Fruit fly (Drosophila melanogaster) whole organism, prepupa: Measurements from ENCODE around the gene CG13847.
A peak's percentile ranks its signal among the peaks of the same experiment; 100 is the strongest.

ENCODE experiments used
- Blimp-1 ChIP-seq: fragments of 200-800 bp; sonication (Bioruptor generic); optimal IDR thresholded peaks from 3 replicates; lab custom pipeline; 2017; ENCODE audit warnings: missing biosample characterization, missing genetic modification characterization, mild to moderate bottlenecking, moderate library complexity, missing genetic modification reagents
- CG10631 ChIP-seq: fragments of 200-800 bp; sonication (Bioruptor generic); optimal IDR thresholded peaks from 2 replicates; lab custom pipeline; 2016; ENCODE audit warnings: missing biosample characterization, missing genetic modification characterization
- CG10669 ChIP-seq: fragments of 200-800 bp; sonication (Bioruptor generic); optimal IDR thresholded peaks from 3 replicates; lab custom pipeline; 2018; ENCODE audit warnings: missing biosample characterization, mild to moderate bottlenecking, missing genetic modification characterization, moderate library complexity
- CG11294 ChIP-seq: fragments of 200-800 bp; sonication (Bioruptor generic); IDR thresholded peaks from 2 replicates; pipeline ENCODE4 v1.3.6; 2022; ENCODE audit warnings: missing biosample characterization, missing genetic modification characterization
- CG11902 ChIP-seq: fragments of 200-800 bp; sonication (Bioruptor generic); optimal IDR thresholded peaks from 3 replicates; lab custom pipeline; 2016; ENCODE audit warnings: missing biosample characterization, missing genetic modification characterization
- CG1621 ChIP-seq: fragments of 200-800 bp; sonication (Bioruptor generic); optimal IDR thresholded peaks from 3 replicates; lab custom pipeline; 2018; ENCODE audit warnings: missing biosample characterization, mild to moderate bottlenecking, missing genetic modification characterization
- CG3032 ChIP-seq: fragments of 200-800 bp; optimal IDR thresholded peaks from 2 replicates; lab custom pipeline; 2019; ENCODE audit warnings: missing biosample characterization, mild to moderate bottlenecking, missing genetic modification characterization, moderate library complexity
- CG32006 ChIP-seq: fragments of 200-800 bp; sonication (Bioruptor generic); optimal IDR thresholded peaks from 3 replicates; lab custom pipeline; 2017; ENCODE audit warnings: missing biosample characterization, mild to moderate bottlenecking, missing genetic modification characterization
- CG4318 ChIP-seq: fragments of 200-800 bp; sonication (Bioruptor generic); optimal IDR thresholded peaks from 3 replicates; lab custom pipeline; 2017; ENCODE audit warnings: missing biosample characterization, mild to moderate bottlenecking, missing genetic modification characterization
- CG6163 ChIP-seq: fragments of 200-800 bp; sonication (Bioruptor generic); IDR thresholded peaks from 3 replicates; pipeline ENCODE4 v1.3.6; 2022; ENCODE audit warnings: missing biosample characterization, missing genetic modification characterization
- CG6792 ChIP-seq: fragments of 200-800 bp; sonication (Bioruptor generic); optimal IDR thresholded peaks from 3 replicates; lab custom pipeline; 2016; ENCODE audit warnings: missing biosample characterization, missing genetic modification characterization
- CG6808 ChIP-seq: fragments of 200-800 bp; sonication (Bioruptor generic); optimal IDR thresholded peaks from 3 replicates; lab custom pipeline; 2017; ENCODE audit warnings: missing biosample characterization, missing genetic modification characterization, mild to moderate bottlenecking, moderate library complexity, missing genetic modification reagents
- CG6854 ChIP-seq: fragments of 200-800 bp; sonication (Bioruptor generic); optimal IDR thresholded peaks from 2 replicates; lab custom pipeline; 2017; ENCODE audit warnings: missing biosample characterization, mild to moderate bottlenecking, missing genetic modification characterization
- CG8119 ChIP-seq: fragments of 200-800 bp; sonication (Bioruptor generic); IDR thresholded peaks from 3 replicates; pipeline ENCODE4 v1.3.6; 2022; ENCODE audit warnings: missing biosample characterization, missing genetic modification characterization
- CG8319 ChIP-seq: fragments of 200-800 bp; sonication (Bioruptor generic); optimal IDR thresholded peaks from 3 replicates; lab custom pipeline; 2016; ENCODE audit warnings: missing biosample characterization, missing genetic modification characterization
- CG8632 ChIP-seq: fragments of 200-800 bp; sonication (Bioruptor generic); optimal IDR thresholded peaks from 3 replicates; lab custom pipeline; 2016; ENCODE audit warnings: missing biosample characterization, missing genetic modification characterization
- CG9139 ChIP-seq: fragments of 200-800 bp; sonication (Bioruptor generic); optimal IDR thresholded peaks from 3 replicates; lab custom pipeline; 2017; ENCODE audit warnings: missing biosample characterization, mild to moderate bottlenecking, missing genetic modification characterization
- Eip75B ChIP-seq: fragments of 200-800 bp; sonication (Bioruptor generic); optimal IDR thresholded peaks from 3 replicates; lab custom pipeline; 2016; ENCODE audit warnings: missing biosample characterization, missing genetic modification characterization
- Eip78C ChIP-seq: fragments of 200-800 bp; sonication (Bioruptor generic); peaks from one replicate; lab custom pipeline; 2016; ENCODE audit warnings: missing biosample characterization, missing genetic modification characterization
- Eip93F ChIP-seq: fragments of 200-800 bp; sonication (Bioruptor generic); optimal IDR thresholded peaks from 2 replicates; lab custom pipeline; 2016; ENCODE audit warnings: missing biosample characterization, mild to moderate bottlenecking, missing genetic modification characterization
- Ets21C ChIP-seq: fragments of 200-800 bp; sonication (Bioruptor generic); optimal IDR thresholded peaks from 3 replicates; lab custom pipeline; 2016; ENCODE audit warnings: missing biosample characterization, missing genetic modification characterization
- Ets96B ChIP-seq: fragments of 200-800 bp; optimal IDR thresholded peaks from 2 replicates; lab custom pipeline; 2019; ENCODE audit warnings: missing biosample characterization, mild to moderate bottlenecking, missing genetic modification characterization, moderate library complexity
- Gug ChIP-seq: fragments of 200-800 bp; sonication (Bioruptor generic); IDR thresholded peaks from 2 replicates; pipeline ENCODE4 v1.3.6; 2022; ENCODE audit warnings: missing biosample characterization, missing genetic modification characterization
- Hr38 ChIP-seq: sonication (Bioruptor generic); optimal IDR thresholded peaks from 2 replicates; lab custom pipeline; 2016; ENCODE audit warnings: missing biosample characterization, missing genetic modification characterization
- Hr39 ChIP-seq: fragments of 200-800 bp; sonication (Bioruptor generic); optimal IDR thresholded peaks from 2 replicates; lab custom pipeline; 2016; ENCODE audit warnings: missing biosample characterization, missing genetic modification characterization
- Hr4 ChIP-seq: fragments of 200-800 bp; sonication (Bioruptor generic); optimal IDR thresholded peaks from 3 replicates; lab custom pipeline; 2016; ENCODE audit warnings: missing biosample characterization, missing genetic modification characterization
- Lpt ChIP-seq: fragments of 200-800 bp; sonication (Bioruptor generic); optimal IDR thresholded peaks from 3 replicates; lab custom pipeline; 2016; ENCODE audit warnings: missing biosample characterization, missing genetic modification characterization
- Met ChIP-seq: fragments of 200-800 bp; sonication (Bioruptor generic); optimal IDR thresholded peaks from 3 replicates; lab custom pipeline; 2016; ENCODE audit warnings: missing biosample characterization, missing genetic modification characterization
- OdsH ChIP-seq: fragments of 200-800 bp; sonication (Bioruptor generic); optimal IDR thresholded peaks from 3 replicates; lab custom pipeline; 2016; ENCODE audit warnings: missing biosample characterization, missing genetic modification characterization
- Smox ChIP-seq: fragments of 200-800 bp; sonication (Bioruptor generic); optimal IDR thresholded peaks from 3 replicates; lab custom pipeline; 2016; ENCODE audit warnings: missing biosample characterization, missing genetic modification characterization
- Sox102F ChIP-seq: fragments of 200-800 bp; sonication (Bioruptor generic); optimal IDR thresholded peaks from 2 replicates; lab custom pipeline; 2016; ENCODE audit warnings: missing biosample characterization, mild to moderate bottlenecking, missing genetic modification characterization
- Sox14 ChIP-seq: fragments of 200-800 bp; sonication (Bioruptor generic); optimal IDR thresholded peaks from 3 replicates; lab custom pipeline; 2016; ENCODE audit warnings: missing biosample characterization, missing genetic modification characterization
- Sox15 ChIP-seq: fragments of 200-800 bp; sonication (Bioruptor generic); optimal IDR thresholded peaks from 3 replicates; lab custom pipeline; 2016; ENCODE audit warnings: missing biosample characterization, missing genetic modification characterization
- achi ChIP-seq: fragments of 200-800 bp; sonication (Bioruptor generic); optimal IDR thresholded peaks from 3 replicates; lab custom pipeline; 2016; ENCODE audit warnings: missing biosample characterization, missing genetic modification characterization
- cyc ChIP-seq: fragments of 200-800 bp; sonication (Bioruptor generic); optimal IDR thresholded peaks from 3 replicates; lab custom pipeline; 2016; ENCODE audit warnings: missing biosample characterization, missing genetic modification characterization
- eg ChIP-seq: fragments of 200-800 bp; sonication (Bioruptor generic); IDR thresholded peaks from 3 replicates; pipeline ENCODE4 v1.3.6; 2022; ENCODE audit warnings: missing biosample characterization, missing genetic modification characterization
- esn ChIP-seq: fragments of 200-800 bp; sonication (Bioruptor generic); optimal IDR thresholded peaks from 2 replicates; lab custom pipeline; 2016; ENCODE audit warnings: missing biosample characterization, mild to moderate bottlenecking, missing genetic modification characterization, moderate library complexity
- fd85E ChIP-seq: fragments of 200-800 bp; sonication (Bioruptor generic); optimal IDR thresholded peaks from 3 replicates; lab custom pipeline; 2016; ENCODE audit warnings: missing biosample characterization, missing genetic modification characterization
- fkh ChIP-seq: fragments of 200-800 bp; sonication (Bioruptor generic); optimal IDR thresholded peaks from 3 replicates; lab custom pipeline; 2017; ENCODE audit warnings: missing biosample characterization, mild to moderate bottlenecking, missing genetic modification characterization, moderate library complexity
- lz ChIP-seq: fragments of 200-800 bp; sonication (Bioruptor generic); optimal IDR thresholded peaks from 3 replicates; lab custom pipeline; 2016; ENCODE audit warnings: missing biosample characterization, missing genetic modification characterization
- net ChIP-seq: fragments of 200-800 bp; sonication (Bioruptor generic); optimal IDR thresholded peaks from 3 replicates; lab custom pipeline; 2016; ENCODE audit warnings: missing biosample characterization, missing genetic modification characterization
- ss ChIP-seq, 2 experiments: fragments of 200-800 bp; sonication (Bioruptor generic); optimal IDR thresholded peaks; 2 replicates in 1 of 2; 3 replicates in 1 of 2; lab custom pipeline; 2017 to 2018; ENCODE audit warnings: mild to moderate bottlenecking in 2 of 2, missing biosample characterization in 2 of 2, missing genetic modification characterization in 2 of 2, moderate library complexity in 1 of 2
- topi ChIP-seq: fragments of 200-800 bp; sonication (Bioruptor generic); optimal IDR thresholded peaks from 3 replicates; lab custom pipeline; 2016; ENCODE audit warnings: missing biosample characterization, missing genetic modification characterization

The CG13847 gene

DNA sequence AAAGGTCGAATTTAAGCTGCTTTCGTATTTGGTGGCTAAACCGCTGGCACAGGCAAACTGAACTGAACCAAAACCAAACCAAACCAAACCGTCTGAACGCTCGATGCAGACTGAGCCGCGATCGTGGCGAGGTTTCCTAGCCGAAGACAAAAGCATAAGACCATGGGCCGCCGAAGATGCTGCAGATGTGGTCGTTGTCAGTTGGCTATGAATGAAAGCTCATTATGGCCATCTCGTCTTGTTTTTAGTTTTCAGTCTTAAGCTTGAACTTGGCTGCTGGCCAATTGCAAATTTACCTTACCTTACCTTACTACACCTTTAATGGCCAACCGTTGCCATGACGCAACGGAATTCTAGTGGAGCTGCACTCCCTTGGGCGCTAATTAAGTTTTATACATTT, at the start of gene CG13847:
Gene CG13847, minus strand, starts transcription at position 101 of the 400 bp plus-strand sequence.
- TF ChIP-seq cyc (GFP tag; lab: Kevin White, UChicago), result no peak
- TF ChIP-seq Smox, result no peak
- no peak for TF ChIP-seq Blimp-1 (GFP tag; lab: Kevin White, UChicago)
- no peak for TF ChIP-seq CG6792
- no peak for TF ChIP-seq eg (GFP tag; lab: Robert Waterston, UW)
- TF ChIP-seq CG1621 (tag; lab: Kevin White, UChicago), result no peak
- no peak for TF ChIP-seq Eip75B (GFP tag; lab: Kevin White, UChicago)
- no peak for TF ChIP-seq Hr39 (GFP tag; lab: Kevin White, UChicago)
- no peak for TF ChIP-seq CG8632 (GFP tag; lab: Kevin White, UChicago)
- no peak for TF ChIP-seq lz
- TF ChIP-seq esn (GFP tag; lab: Kevin White, UChicago), result no peak
- no peak for TF ChIP-seq CG6854 (GFP tag; lab: Kevin White, UChicago)
- TF ChIP-seq Met (GFP tag; lab: Kevin White, UChicago), result no peak
- TF ChIP-seq CG11902 (GFP tag; lab: Kevin White, UChicago), result no peak

DNA sequence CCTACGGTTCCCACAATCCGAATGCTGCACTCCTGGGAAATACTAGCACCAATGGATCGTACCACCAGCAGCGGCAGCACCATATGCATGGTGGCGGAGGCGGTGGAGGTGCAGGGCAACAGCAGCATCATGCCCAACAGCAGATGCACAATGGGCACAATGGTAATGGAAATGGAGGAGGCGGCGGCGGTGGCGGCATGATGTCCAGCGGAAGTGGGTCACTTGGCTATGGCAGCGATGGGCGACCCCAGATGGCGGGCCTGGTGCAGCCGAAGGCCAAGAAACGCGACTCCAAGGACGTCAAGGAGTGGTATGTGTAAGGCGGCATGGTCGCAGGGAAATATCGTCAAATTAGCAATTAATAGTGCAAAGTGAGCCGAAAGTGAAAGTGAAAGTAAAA, 47.6 kb upstream of the CG13847 start:
- TF ChIP-seq CG6163 (GFP tag; lab: Robert Waterston, UW) (no peak), CG4318 (no peak), esn (GFP tag; lab: Kevin White, UChicago) (no peak), CG9139 (GFP tag; lab: Kevin White, UChicago) (no peak), CG10631 (GFP tag; lab: Kevin White, UChicago) (no peak), Sox102F (no peak), CG11294 (GFP tag; lab: Robert Waterston, UW) (no peak), Ets21C (no peak), net (GFP tag; lab: Kevin White, UChicago) (no peak), Gug (no peak), CG8119 (GFP tag; lab: Robert Waterston, UW) (no peak), topi (GFP tag; lab: Kevin White, UChicago) (no peak)
- TF ChIP-seq, all 60 proteins: peak for 0

DNA sequence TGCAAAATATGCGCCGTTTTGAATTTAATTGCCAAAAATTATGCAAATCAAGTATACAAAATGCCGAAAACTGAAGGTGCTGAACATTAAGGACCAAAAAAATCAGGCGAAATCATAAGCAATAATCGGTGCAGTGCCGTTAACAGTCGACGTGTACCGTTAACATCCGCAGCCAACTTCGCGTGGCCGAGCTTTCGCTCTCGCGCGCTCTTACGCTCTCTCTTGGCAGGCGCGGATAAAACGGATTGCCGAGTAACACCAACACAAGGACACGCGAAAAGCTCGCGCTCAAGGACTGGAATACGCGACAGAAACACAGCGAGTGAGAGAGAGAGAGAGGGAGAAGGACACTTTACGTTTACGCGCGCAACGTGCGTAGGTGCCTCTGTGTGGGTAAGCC, 34.1 kb upstream of the CG13847 start:
- TF ChIP-seq CG8319 (GFP tag; lab: Kevin White, UChicago) (no peak), Sox15 (no peak), ss (GFP tag; optimal IDR thresholded peaks at IDR 0.05; lab: Kevin White, UChicago) (no peak), Lpt (no peak), topi (GFP tag; lab: Kevin White, UChicago) (no peak), fkh (no peak), CG10669 (no peak), Eip93F (GFP tag; lab: Kevin White, UChicago) (no peak), Sox14 (GFP tag; lab: Kevin White, UChicago) (no peak), achi (GFP tag; lab: Kevin White, UChicago) (no peak), Hr4 (GFP tag; lab: Kevin White, UChicago) (no peak), CG8632 (GFP tag; lab: Kevin White, UChicago) (no peak)

DNA sequence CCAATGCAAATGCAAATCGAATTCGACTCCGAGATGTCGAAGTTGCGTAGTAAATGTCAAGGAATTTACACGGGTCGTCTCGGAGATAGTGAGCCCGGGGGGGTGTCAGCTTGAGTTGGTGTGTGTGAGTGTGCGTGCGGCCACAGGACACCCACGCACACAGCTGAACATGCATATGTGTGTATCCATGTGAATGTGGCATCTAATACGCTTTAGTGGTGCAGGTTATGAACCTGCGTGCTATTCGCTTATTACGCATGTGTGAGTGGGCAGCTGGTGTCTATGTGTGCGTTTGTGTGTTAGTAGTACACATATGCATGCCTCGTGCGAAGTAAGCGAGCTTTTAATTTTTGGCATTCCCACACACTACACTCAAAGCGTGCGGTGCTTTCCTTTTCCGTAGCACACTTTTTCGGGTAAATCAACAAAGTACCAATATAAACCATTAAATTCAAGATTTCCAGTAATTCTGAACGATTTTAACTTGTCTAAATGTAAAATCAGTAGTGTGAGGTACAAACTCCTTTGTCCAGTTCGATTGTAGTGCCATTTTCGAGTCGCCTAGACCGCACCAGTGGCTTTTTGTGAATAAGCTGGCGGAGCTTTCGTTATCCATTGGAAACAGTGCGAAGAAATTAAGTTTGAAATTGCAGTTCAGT, 33.0 kb upstream of the CG13847 start:
- TF ChIP-seq Blimp-1 (GFP tag; lab: Kevin White, UChicago), result no peak
- no peak for TF ChIP-seq CG9139 (GFP tag; lab: Kevin White, UChicago)
- peak; percentile 63 for TF ChIP-seq Hr39 (GFP tag; lab: Kevin White, UChicago)
- peak; percentile 76 for TF ChIP-seq Ets96B
- no peak for TF ChIP-seq OdsH
- peak; percentile 65 for TF ChIP-seq topi (GFP tag; lab: Kevin White, UChicago)
- TF ChIP-seq Met (GFP tag; lab: Kevin White, UChicago), result peak; percentile 69
- peak; percentile 77 for TF ChIP-seq CG6163 (GFP tag; lab: Robert Waterston, UW)
- TF ChIP-seq CG3032, result peak; percentile 73
- peak; percentile 12 for TF ChIP-seq CG8319 (GFP tag; lab: Kevin White, UChicago)
- no peak for TF ChIP-seq CG4318
- TF ChIP-seq CG32006 (GFP tag; lab: Kevin White, UChicago), result peak; percentile 74
- peak; percentile 5 for TF ChIP-seq Eip93F (GFP tag; lab: Kevin White, UChicago)
- TF ChIP-seq achi (GFP tag; lab: Kevin White, UChicago), result peak; percentile 66
- peak; percentile 60 for TF ChIP-seq net (GFP tag; lab: Kevin White, UChicago)
- no peak for TF ChIP-seq fd85E (GFP tag; lab: Kevin White, UChicago)
- TF ChIP-seq Sox102F, result peak; percentile 70
- peak; percentile 66 for TF ChIP-seq CG6792
- peak; percentile 33 for TF ChIP-seq CG8632 (GFP tag; lab: Kevin White, UChicago)
- peak; percentile 65 for TF ChIP-seq CG11294 (GFP tag; lab: Robert Waterston, UW)
- TF ChIP-seq Hr4 (GFP tag; lab: Kevin White, UChicago), result peak; percentile 75
- peak; percentile 68 for TF ChIP-seq Sox14 (GFP tag; lab: Kevin White, UChicago)
- TF ChIP-seq Eip78C (GFP tag; lab: Kevin White, UChicago), result peak; percentile 86
- no peak for TF ChIP-seq CG10669
- peak; percentile 69 for TF ChIP-seq cyc (GFP tag; lab: Kevin White, UChicago)
- no peak for TF ChIP-seq Hr38 (GFP tag; lab: Kevin White, UChicago)
- peak in 1 of 2 experiments; percentile 71 for TF ChIP-seq ss (GFP tag; optimal IDR thresholded peaks at IDR 0.05; lab: Kevin White, UChicago)
- TF ChIP-seq CG6808 (GFP tag; lab: Kevin White, UChicago), result peak; percentile 57
